Worm (Caenorhabditis elegans) whole organism, late embryonic: ENCODE data around the gene Y61A9LA.12.
A peak's percentile ranks its signal among the peaks of the same experiment; 100 is the strongest.

ENCODE experiments used
- C08G9.2 ChIP-seq: sonication (generic microtip); optimal IDR thresholded peaks from 2 replicates; lab custom pipeline; 2016; ENCODE audit warnings: mild to moderate bottlenecking, missing genetic modification characterization, moderate library complexity, missing compliant biosample characterization
- C38D4.7 ChIP-seq: fragments of 200-800 bp; sonication (Bioruptor generic); optimal IDR thresholded peaks from 2 replicates; lab custom pipeline; 2018; ENCODE audit warnings: mild to moderate bottlenecking, missing genetic modification characterization, moderate library complexity, missing compliant biosample characterization
- K09A11.1 ChIP-seq: sonication (generic microtip); optimal IDR thresholded peaks from 2 replicates; lab custom pipeline; 2017; ENCODE audit warnings: antibody characterized with exemption, mild to moderate bottlenecking, missing genetic modification characterization, missing compliant biosample characterization; ENCODE audit not compliant: insufficient read depth
- T23F11.4 ChIP-seq: fragments of 200-800 bp; sonication (Bioruptor generic); optimal IDR thresholded peaks from 2 replicates; lab custom pipeline; 2018; ENCODE audit warnings: mild to moderate bottlenecking, missing genetic modification characterization, missing compliant biosample characterization
- Y22D7AL.16 ChIP-seq: sonication (generic microtip); optimal IDR thresholded peaks from 2 replicates; lab custom pipeline; 2016; ENCODE audit warnings: missing genetic modification characterization, missing compliant biosample characterization
- ahr-1 ChIP-seq: sonication (generic microtip); optimal IDR thresholded peaks from 2 replicates; lab custom pipeline; 2016; ENCODE audit warnings: missing genetic modification characterization, missing compliant biosample characterization
- ama-1 ChIP-seq: fragments of 150-350 bp; optimal IDR thresholded peaks from 2 replicates; lab custom pipeline; 2014
- ceh-14 ChIP-seq: sonication (generic microtip); optimal IDR thresholded peaks from 2 replicates; lab custom pipeline; 2016; ENCODE audit warnings: missing genotype, missing genetic modification characterization, missing compliant biosample characterization
- ceh-19 ChIP-seq: fragments of 200-800 bp; sonication (Bioruptor generic); optimal IDR thresholded peaks from 2 replicates; lab custom pipeline; 2018; ENCODE audit warnings: mild to moderate bottlenecking, missing genetic modification characterization, missing compliant biosample characterization
- ceh-31 ChIP-seq: sonication (generic microtip); optimal IDR thresholded peaks from 2 replicates; lab custom pipeline; 2016; ENCODE audit warnings: missing genetic modification characterization, missing compliant biosample characterization
- ceh-34 ChIP-seq: sonication (generic microtip); optimal IDR thresholded peaks from 2 replicates; lab custom pipeline; 2016; ENCODE audit warnings: mild to moderate bottlenecking, missing genetic modification characterization, missing compliant biosample characterization
- ceh-45 ChIP-seq: fragments of 200-800 bp; sonication (Bioruptor generic); IDR thresholded peaks from 2 replicates; pipeline ENCODE4 v1.3.6; 2022; ENCODE audit warnings: missing genetic modification reagents, missing genetic modification characterization, missing compliant biosample characterization
- ceh-6 ChIP-seq: fragments of 200-800 bp; sonication (Bioruptor generic); optimal IDR thresholded peaks from 2 replicates; lab custom pipeline; 2018; ENCODE audit warnings: mild to moderate bottlenecking, missing genetic modification characterization, missing compliant biosample characterization
- ceh-9 ChIP-seq: sonication (generic microtip); optimal IDR thresholded peaks from 2 replicates; lab custom pipeline; 2016; ENCODE audit warnings: mild to moderate bottlenecking, missing genetic modification characterization, inconsistent platforms, missing compliant biosample characterization
- che-1 ChIP-seq: sonication (generic microtip); optimal IDR thresholded peaks from 2 replicates; lab custom pipeline; 2016; ENCODE audit warnings: mild to moderate bottlenecking, missing genetic modification characterization, missing compliant biosample characterization
- dmd-4 ChIP-seq: sonication (generic microtip); optimal IDR thresholded peaks from 2 replicates; lab custom pipeline; 2016; ENCODE audit warnings: borderline replicate concordance, missing genetic modification characterization, missing compliant biosample characterization
- dve-1 ChIP-seq: sonication (generic microtip); optimal IDR thresholded peaks from 2 replicates; lab custom pipeline; 2017; ENCODE audit warnings: antibody characterized with exemption, mild to moderate bottlenecking, missing genetic modification characterization, missing compliant biosample characterization
- ets-4 ChIP-seq: sonication (generic microtip); optimal IDR thresholded peaks from 2 replicates; lab custom pipeline; 2016; ENCODE audit warnings: missing genetic modification characterization, missing compliant biosample characterization
- eyg-1 ChIP-seq: sonication (generic microtip); optimal IDR thresholded peaks from 2 replicates; lab custom pipeline; 2016; ENCODE audit warnings: missing genotype, missing genetic modification characterization, missing compliant biosample characterization
- fax-1 ChIP-seq: sonication (generic microtip); optimal IDR thresholded peaks from 2 replicates; lab custom pipeline; 2016; ENCODE audit warnings: missing genotype, missing genetic modification characterization, missing compliant biosample characterization
- gmeb-2 ChIP-seq: sonication (generic microtip); optimal IDR thresholded peaks from 2 replicates; lab custom pipeline; 2016; ENCODE audit warnings: missing genetic modification characterization, inconsistent platforms, missing compliant biosample characterization
- hlh-15 ChIP-seq: sonication (generic microtip); optimal IDR thresholded peaks from 2 replicates; lab custom pipeline; 2016; ENCODE audit warnings: missing genetic modification characterization, missing compliant biosample characterization
- hlh-30 ChIP-seq: sonication (generic microtip); optimal IDR thresholded peaks from 2 replicates; lab custom pipeline; 2017; ENCODE audit warnings: antibody characterized with exemption, missing genetic modification characterization, missing compliant biosample characterization; ENCODE audit not compliant: insufficient read depth
- lim-6 ChIP-seq: sonication (generic microtip); optimal IDR thresholded peaks from 2 replicates; lab custom pipeline; 2016; ENCODE audit warnings: missing genetic modification characterization, missing compliant biosample characterization
- lin-11 ChIP-seq: fragments of 200-800 bp; sonication (Bioruptor generic); optimal IDR thresholded peaks from 2 replicates; lab custom pipeline; 2018; ENCODE audit warnings: mild to moderate bottlenecking, missing genetic modification characterization, missing compliant biosample characterization
- nfya-1 ChIP-seq: sonication (generic microtip); optimal IDR thresholded peaks from 2 replicates; lab custom pipeline; 2017; ENCODE audit warnings: missing genetic modification characterization, mild to moderate bottlenecking, missing compliant biosample characterization, antibody characterized with exemption, moderate library complexity
- odd-2 ChIP-seq: sonication (generic microtip); optimal IDR thresholded peaks from 2 replicates; lab custom pipeline; 2017; ENCODE audit warnings: antibody characterized with exemption, mild to moderate bottlenecking, missing genetic modification characterization, missing compliant biosample characterization
- pha-4 ChIP-seq: fragments of 150-350 bp; optimal IDR thresholded peaks from 2 replicates; lab custom pipeline; 2018; ENCODE audit warnings: missing biosample characterization, missing genetic modification reagents, missing genetic modification characterization
- pros-1 ChIP-seq: fragments of 150-350 bp; optimal IDR thresholded peaks from 2 replicates; lab custom pipeline; 2014; ENCODE audit warnings: missing biosample characterization, missing genetic modification reagents, missing genetic modification characterization
- ttx-3 ChIP-seq: sonication (generic microtip); optimal IDR thresholded peaks from 2 replicates; lab custom pipeline; 2016; ENCODE audit warnings: missing genetic modification reagents, missing genetic modification characterization, missing compliant biosample characterization
- unc-55 ChIP-seq: sonication (generic microtip); optimal IDR thresholded peaks from 2 replicates; lab custom pipeline; 2017; ENCODE audit warnings: missing biosample characterization, missing genetic modification reagents, missing genetic modification characterization
- zip-5 ChIP-seq: sonication (generic microtip); optimal IDR thresholded peaks from 2 replicates; lab custom pipeline; 2016; ENCODE audit warnings: missing genetic modification characterization, missing compliant biosample characterization
- ztf-16 ChIP-seq: sonication (generic microtip); optimal IDR thresholded peaks from 2 replicates; lab custom pipeline; 2017; ENCODE audit warnings: missing genetic modification characterization, missing compliant biosample characterization

The Y61A9LA.12 gene

DNA sequence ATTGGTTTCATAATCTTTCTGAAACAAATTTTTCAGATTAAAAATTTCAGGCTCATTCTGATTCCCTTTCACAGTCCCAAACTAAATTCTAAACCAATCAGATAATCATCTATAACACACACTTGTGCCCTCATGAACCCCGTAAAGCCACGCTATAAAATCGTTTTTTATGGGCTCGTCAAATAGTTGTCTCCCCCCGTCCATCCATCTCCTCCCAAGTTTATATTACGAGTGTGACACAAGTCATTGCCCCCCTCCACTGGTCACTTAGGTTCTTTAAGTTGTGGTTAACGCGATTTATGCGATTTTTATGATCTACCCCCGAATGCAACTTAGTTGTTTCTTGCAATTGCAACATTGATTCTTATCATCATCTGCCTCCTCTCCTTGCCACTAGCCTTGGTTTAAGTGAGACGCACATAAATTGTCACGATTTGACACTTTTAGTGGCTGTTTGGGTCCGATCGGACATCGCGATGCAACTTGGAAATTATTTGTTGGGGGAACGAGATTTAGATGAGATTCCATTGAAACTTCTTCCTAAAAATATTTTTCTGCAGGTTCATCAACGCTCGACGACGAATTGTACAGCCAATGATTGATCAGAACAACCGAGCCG is 44.2 kb upstream of the Y61A9LA.12 start:
- peak; percentile 81 for TF ChIP-seq unc-55 (GFP tag; lab: Kevin White, UChicago)
- TF ChIP-seq nfya-1 (tag; lab: Kevin White, UChicago): no peak
- TF ChIP-seq C08G9.2 (tag; lab: Kevin White, UChicago): no peak
- no peak for TF ChIP-seq ceh-9
- TF ChIP-seq, all 69 proteins: peak for 1

DNA sequence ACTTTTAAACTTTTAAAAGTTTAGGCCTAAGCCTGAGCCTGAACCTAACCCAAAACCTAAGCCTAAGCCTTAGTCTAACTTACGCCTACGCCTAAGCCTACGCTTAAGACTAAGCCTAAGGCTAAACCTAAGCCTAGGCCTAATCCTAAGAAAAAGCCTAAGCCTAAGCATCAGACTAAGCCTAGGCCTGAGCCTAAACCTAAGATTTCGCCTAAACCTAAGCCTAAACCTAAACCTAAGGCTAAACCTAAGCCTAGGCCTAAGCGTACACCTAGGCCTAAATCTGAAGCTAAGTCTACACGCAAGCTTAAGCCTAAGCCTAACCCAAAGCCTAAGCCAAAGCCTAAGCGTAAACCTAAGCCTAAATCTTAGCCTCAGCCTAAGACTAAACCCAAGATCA is 43.3 kb upstream of the Y61A9LA.12 start:
- TF ChIP-seq ceh-19 (GFP tag; lab: Kevin White, UChicago): no peak
- TF ChIP-seq Y22D7AL.16 (tag; lab: Kevin White, UChicago): peak; percentile 15
- TF ChIP-seq gmeb-2 (tag; lab: Kevin White, UChicago): peak; percentile 7
- no peak for TF ChIP-seq T23F11.4 (GFP tag; lab: Kevin White, UChicago)
- no peak for TF ChIP-seq pros-1

DNA sequence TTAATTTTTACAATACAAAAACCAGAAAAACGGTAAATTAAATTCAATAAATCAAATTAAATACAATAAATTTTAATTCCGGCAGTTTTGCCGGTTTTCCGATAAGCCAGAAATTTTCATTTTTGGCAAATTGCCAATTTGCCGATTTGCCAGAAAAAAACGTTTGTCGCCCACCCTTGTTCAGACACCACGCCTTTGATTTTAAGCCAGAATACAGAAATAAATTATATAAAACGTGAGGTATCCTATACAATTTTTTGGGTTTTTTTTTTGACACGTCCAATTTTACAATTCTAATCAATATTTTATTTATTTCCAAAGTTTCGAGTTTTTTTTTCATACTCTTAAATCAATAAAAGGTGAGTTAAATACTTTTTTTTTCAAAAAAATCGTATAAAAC is 40.9 kb upstream of the Y61A9LA.12 start, which contains the start of gene T28F12.1:
Gene T28F12.1 (plus strand): TSS at position 301 of the 400 bp plus-strand sequence.
- no peak for TF ChIP-seq ceh-19 (GFP tag; lab: Kevin White, UChicago)
- no peak for TF ChIP-seq ceh-6 (GFP tag; lab: Kevin White, UChicago)
- TF ChIP-seq ama-1 (lab: Kevin White, UChicago): no peak
- no peak for TF ChIP-seq ceh-34
- TF ChIP-seq dmd-4 (tag; lab: Kevin White, UChicago): no peak
- TF ChIP-seq ahr-1 (tag; lab: Kevin White, UChicago): no peak
- no peak for TF ChIP-seq ceh-45
- no peak for TF ChIP-seq Y22D7AL.16 (tag; lab: Kevin White, UChicago)
- TF ChIP-seq ets-4 (tag; lab: Kevin White, UChicago): no peak
- TF ChIP-seq hlh-30 (tag; lab: Kevin White, UChicago): no peak
- no peak for TF ChIP-seq C38D4.7 (GFP tag; lab: Kevin White, UChicago)
- TF ChIP-seq eyg-1: no peak
- no peak for TF ChIP-seq nfya-1 (tag; lab: Kevin White, UChicago)
- no peak for TF ChIP-seq ceh-14 (tag; lab: Kevin White, UChicago)
- TF ChIP-seq T23F11.4 (GFP tag; lab: Kevin White, UChicago): no peak
- no peak for TF ChIP-seq hlh-15
- TF ChIP-seq, all 69 proteins: peak for 0

DNA sequence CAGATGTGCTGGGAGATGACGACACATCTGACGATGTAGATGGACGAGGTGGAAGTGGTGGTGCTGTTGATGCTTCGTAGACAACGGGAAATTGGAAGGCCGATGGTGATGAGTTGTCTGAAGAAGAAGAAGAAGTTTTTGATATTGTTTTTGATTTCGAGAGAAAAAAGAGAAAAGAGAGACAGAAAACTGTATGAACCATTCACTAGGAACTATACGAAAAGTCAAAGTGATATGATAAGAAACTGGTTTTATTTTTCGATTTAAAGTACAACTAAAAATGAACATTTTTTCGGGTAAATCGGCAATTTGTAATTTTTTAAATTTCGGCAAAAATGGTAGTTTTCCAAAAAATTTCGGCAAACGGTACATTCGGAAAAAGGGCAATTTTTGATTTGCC is 35.0 kb upstream of the Y61A9LA.12 start:
- TF ChIP-seq odd-2: no peak
- no peak for TF ChIP-seq ama-1 (lab: Kevin White, UChicago)
- no peak for TF ChIP-seq gmeb-2 (tag; lab: Kevin White, UChicago)
- no peak for TF ChIP-seq dve-1 (tag; lab: Kevin White, UChicago)
- no peak for TF ChIP-seq lim-6
- TF ChIP-seq ztf-16 (tag; lab: Kevin White, UChicago): no peak
- no peak for TF ChIP-seq Y22D7AL.16 (tag; lab: Kevin White, UChicago)
- no peak for TF ChIP-seq unc-55 (GFP tag; lab: Kevin White, UChicago)
- no peak for TF ChIP-seq fax-1
- TF ChIP-seq ceh-31 (tag; lab: Kevin White, UChicago): no peak
- no peak for TF ChIP-seq dmd-4 (tag; lab: Kevin White, UChicago)
- no peak for TF ChIP-seq pha-4 (tag; lab: Kevin White, UChicago)
- TF ChIP-seq ets-4 (tag; lab: Kevin White, UChicago): no peak
- no peak for TF ChIP-seq K09A11.1 (tag; lab: Kevin White, UChicago)
- TF ChIP-seq che-1: no peak
- TF ChIP-seq zip-5 (tag; lab: Kevin White, UChicago): no peak
- no peak for TF ChIP-seq lin-11 (tag; lab: Kevin White, UChicago)
- no peak for TF ChIP-seq ttx-3
- TF ChIP-seq eyg-1: no peak
